Worm (Caenorhabditis elegans): ENCODE results near the gene mlt-11.

- no peak for TF ChIP-seq aly-2 (tag; optimal IDR thresholded peaks at IDR 0.05)
- TF ChIP-seq alr-1 (tag; optimal IDR thresholded peaks at IDR 0.05): no peak
- no peak for TF ChIP-seq egl-27 (tag; optimal IDR thresholded peaks at IDR 0.05)
- no peak for TF ChIP-seq nhr-12 (tag; optimal IDR thresholded peaks at IDR 0.05)
- TF ChIP-seq fos-1 (tag; optimal IDR thresholded peaks at IDR 0.05): no peak
- no peak for TF ChIP-seq nhr-237 (tag; optimal IDR thresholded peaks at IDR 0.05)
- TF ChIP-seq nhr-11 (tag; optimal IDR thresholded peaks at IDR 0.05): no peak
- no peak for TF ChIP-seq mbf-1 (tag; optimal IDR thresholded peaks at IDR 0.05)
- no peak for TF ChIP-seq blmp-1 (tag; optimal IDR thresholded peaks at IDR 0.05; ENCODE audit: insufficient read depth)
- no peak for TF ChIP-seq unc-39 (tag; optimal IDR thresholded peaks at IDR 0.05)
- no peak for TF ChIP-seq ceh-16 (tag; optimal IDR thresholded peaks at IDR 0.05)
Measured at ce11 chrV:20663736-20664135, 3.3 kb upstream of the mlt-11 start.

All from whole organism, L2 larva.